Worm (Caenorhabditis elegans): Measurements from ENCODE around the gene T25B9.12.

DNA sequence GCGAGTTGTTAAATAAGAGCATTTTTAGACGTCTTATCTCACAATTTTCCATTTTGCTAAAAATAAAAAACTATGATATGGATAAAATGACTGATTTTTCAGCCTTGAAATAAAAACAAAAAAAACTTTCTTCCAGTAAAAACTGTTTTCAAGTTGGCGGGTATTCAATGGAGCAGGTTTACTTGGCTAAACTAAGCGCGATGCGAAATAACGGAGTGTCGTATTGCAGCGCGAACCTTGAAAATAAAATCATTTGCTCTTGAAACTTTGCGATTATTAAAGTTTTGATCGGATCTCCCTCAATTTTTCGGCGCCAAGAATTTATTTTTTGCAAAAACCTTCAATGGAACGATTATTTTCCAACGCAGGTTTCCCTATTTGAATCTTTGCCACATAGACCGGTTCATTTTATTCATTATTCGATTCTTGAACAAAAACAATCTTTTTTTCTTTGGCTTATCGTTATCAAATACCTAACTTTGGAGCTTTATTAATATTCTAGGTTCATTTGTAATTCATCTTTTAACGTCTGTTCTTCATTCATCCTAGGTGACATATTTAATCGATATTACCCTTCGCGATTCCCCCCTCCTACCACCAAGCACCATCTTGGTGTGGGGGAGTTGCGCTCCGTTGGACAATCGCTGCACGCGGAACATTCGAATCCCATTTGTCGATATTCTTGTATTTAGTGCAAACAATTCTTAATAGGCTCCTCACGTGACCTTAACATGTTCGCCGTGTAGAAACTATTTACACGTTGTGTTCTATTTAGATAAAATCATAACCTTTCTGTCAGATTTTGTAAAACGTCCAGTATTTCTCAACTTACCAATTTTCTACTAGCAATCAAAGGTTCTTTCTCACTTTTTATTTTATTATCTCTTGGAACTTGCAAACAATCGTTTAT is 30.4 kb upstream of the T25B9.12 start, which contains the start of the genes orc-5 and cyb-1:
- TF ChIP-seq him-1 (tag; optimal IDR thresholded peaks at IDR 0.05) (no peak), W03F9.2 (tag; optimal IDR thresholded peaks at IDR 0.05) (peak; percentile 22)

Measured in whole organism, L4/young adult.